Fruit fly (Drosophila melanogaster) whole organism, wandering third instar larva: ENCODE data around the gene Sgs3.

Source experiments
- Dfd ChIP-seq: fragments of >200 bp; optimal IDR thresholded peaks from 2 replicates; lab custom pipeline; 2017; ENCODE audit warnings: missing biosample characterization, missing genetic modification characterization
- GATAd ChIP-seq: sonication (Bioruptor generic); optimal IDR thresholded peaks from 2 replicates; lab custom pipeline; 2016; ENCODE audit warnings: missing biosample characterization, missing genetic modification characterization
- HLH106 ChIP-seq: fragments of 200-800 bp; optimal IDR thresholded peaks from 3 replicates; lab custom pipeline; 2019; ENCODE audit warnings: missing biosample characterization, mild to moderate bottlenecking, missing genetic modification characterization, moderate library complexity
- Hnf4 ChIP-seq: fragments of 200-800 bp; sonication (Bioruptor generic); optimal IDR thresholded peaks from 2 replicates; lab custom pipeline; 2016; ENCODE audit warnings: missing biosample characterization, mild to moderate bottlenecking, missing genetic modification characterization
- Hr83 ChIP-seq: fragments of 200-300 bp; sonication (Bioruptor generic); optimal IDR thresholded peaks from 2 replicates; lab custom pipeline; 2016; ENCODE audit warnings: missing biosample characterization, mild to moderate bottlenecking, missing genetic modification characterization, moderate library complexity; ENCODE audit not compliant: poor library complexity, severe bottlenecking
- Mio ChIP-seq: sonication (Bioruptor generic); optimal IDR thresholded peaks from 2 replicates; lab custom pipeline; 2016; ENCODE audit warnings: missing biosample characterization, missing genetic modification characterization
- Myc ChIP-seq: fragments of >200 bp; optimal IDR thresholded peaks from 2 replicates; lab custom pipeline; 2017
- N ChIP-seq: fragments of >200 bp; optimal IDR thresholded peaks from 2 replicates; lab custom pipeline; 2018; ENCODE audit warnings: missing biosample characterization, missing external identifiers, missing genetic modification characterization
- OdsH ChIP-seq: fragments of 200-800 bp; sonication (Bioruptor generic); optimal IDR thresholded peaks from 2 replicates; lab custom pipeline; 2016; ENCODE audit warnings: missing biosample characterization, mild to moderate bottlenecking, missing genetic modification characterization
- Sp1 ChIP-seq: fragments of 200-800 bp; sonication (Bioruptor generic); optimal IDR thresholded peaks from 3 replicates; lab custom pipeline; 2019; ENCODE audit warnings: missing biosample characterization, mild to moderate bottlenecking, missing genetic modification characterization, moderate library complexity
- Vsx2 ChIP-seq: fragments of 200-300, 225-300 bp; sonication (Bioruptor generic); optimal IDR thresholded peaks from 2 replicates; lab custom pipeline; 2018; ENCODE audit warnings: missing biosample characterization, missing genetic modification characterization; ENCODE audit not compliant: partially characterized antibody
- br ChIP-seq: fragments of 200-800 bp; sonication (Bioruptor generic); optimal IDR thresholded peaks from 2 replicates; lab custom pipeline; 2016; ENCODE audit warnings: missing biosample characterization, missing genetic modification characterization
- brk ChIP-seq: fragments of 200-800 bp; sonication (Bioruptor generic); optimal IDR thresholded peaks from 2 replicates; lab custom pipeline; 2016; ENCODE audit warnings: missing biosample characterization, mild to moderate bottlenecking, missing genetic modification characterization
- dl ChIP-seq, 2 experiments: fragments of 175-275, 200-275 bp in 1 of 2; fragments of 200-275 bp in 1 of 2; sonication (Bioruptor generic); optimal IDR thresholded peaks; lab custom pipeline; 2018; ENCODE audit warnings: mild to moderate bottlenecking in 2 of 2, missing biosample characterization in 2 of 2, missing genetic modification characterization in 2 of 2, moderate library complexity in 2 of 2; ENCODE audit not compliant: partially characterized antibody in 2 of 2, insufficient read depth in 1 of 2
- dmrt93B ChIP-seq: fragments of 200-800 bp; sonication (Bioruptor generic); optimal IDR thresholded peaks from 2 replicates; lab custom pipeline; 2018; ENCODE audit warnings: missing biosample characterization, mild to moderate bottlenecking, missing genetic modification characterization
- dsf ChIP-seq: sonication (Bioruptor generic); optimal IDR thresholded peaks from 2 replicates; lab custom pipeline; 2016; ENCODE audit warnings: missing biosample characterization, missing genetic modification characterization, borderline replicate concordance
- ey ChIP-seq: fragments of 200-800 bp; sonication (Bioruptor generic); optimal IDR thresholded peaks from 2 replicates; lab custom pipeline; 2016; ENCODE audit warnings: missing biosample characterization, missing genetic modification characterization
- foxo ChIP-seq, 2 experiments: fragments of 200-800 bp; sonication (Bioruptor generic); optimal IDR thresholded peaks; 2 replicates in 1 of 2; 3 replicates in 1 of 2; lab custom pipeline; 2016 to 2017; ENCODE audit warnings: missing biosample characterization in 2 of 2, missing genetic modification characterization in 2 of 2
- fru ChIP-seq: fragments of 200-800 bp; sonication (Bioruptor generic); optimal IDR thresholded peaks from 3 replicates; lab custom pipeline; 2016; ENCODE audit warnings: missing biosample characterization, mild to moderate bottlenecking, missing genetic modification characterization
- h ChIP-seq: fragments of 200-800 bp; sonication (Bioruptor generic); optimal IDR thresholded peaks from 3 replicates; lab custom pipeline; 2016; ENCODE audit warnings: missing biosample characterization, mild to moderate bottlenecking, missing genetic modification characterization
- lola ChIP-seq: fragments of >200 bp; optimal IDR thresholded peaks from 2 replicates; lab custom pipeline; 2017; ENCODE audit warnings: missing biosample characterization, missing genetic modification characterization
- pan ChIP-seq: fragments of >200 bp; optimal IDR thresholded peaks from 2 replicates; lab custom pipeline; 2017
- psq ChIP-seq: fragments of 200-800 bp; sonication (Bioruptor generic); optimal IDR thresholded peaks from 3 replicates; lab custom pipeline; 2017; ENCODE audit warnings: missing biosample characterization, mild to moderate bottlenecking, missing genetic modification characterization, moderate library complexity
- rgr ChIP-seq: fragments of 200-800 bp; sonication (Bioruptor generic); optimal IDR thresholded peaks from 3 replicates; lab custom pipeline; 2016; ENCODE audit warnings: missing biosample characterization, mild to moderate bottlenecking, missing genetic modification characterization
- sage ChIP-seq: fragments of 200-800 bp; sonication (Bioruptor generic); optimal IDR thresholded peaks from 2 replicates; lab custom pipeline; 2016; ENCODE audit warnings: missing biosample characterization, mild to moderate bottlenecking, missing genetic modification characterization
- sv ChIP-seq: fragments of 200-800 bp; sonication (Bioruptor generic); optimal IDR thresholded peaks from 3 replicates; lab custom pipeline; 2016; ENCODE audit warnings: missing biosample characterization, missing genetic modification characterization
- tai ChIP-seq: sonication (Bioruptor generic); optimal IDR thresholded peaks from 2 replicates; lab custom pipeline; 2016; ENCODE audit warnings: missing biosample characterization, missing genetic modification characterization
- usp ChIP-seq: fragments of >200 bp; optimal IDR thresholded peaks from 2 replicates; lab custom pipeline; 2017; ENCODE audit warnings: missing biosample characterization, missing genetic modification characterization
- woc ChIP-seq: sonication (Bioruptor generic); optimal IDR thresholded peaks from 2 replicates; lab custom pipeline; 2016; ENCODE audit warnings: missing biosample characterization, mild to moderate bottlenecking, missing genetic modification characterization

Gene Sgs3

DNA sequence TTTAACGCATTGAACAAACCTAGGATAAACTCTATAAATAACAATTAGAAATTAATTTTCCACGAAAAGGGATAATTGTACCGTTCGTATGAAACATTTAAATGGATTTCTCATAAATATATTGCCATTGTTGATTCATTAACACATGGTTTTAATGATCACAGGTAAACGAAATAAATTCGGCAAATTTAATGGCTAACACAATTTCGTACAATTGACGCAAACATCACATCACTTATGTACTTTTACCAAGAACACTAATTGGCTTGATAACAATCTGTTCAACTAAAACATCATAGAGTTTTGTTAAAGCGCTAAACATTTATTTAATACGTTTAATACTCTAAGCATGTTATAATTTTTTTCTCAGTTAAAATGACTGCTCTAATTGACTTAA, 41.6 kb downstream of the Sgs3 start:
- no peak for TF ChIP-seq GATAd (GFP tag; lab: Kevin White, UChicago)
- no peak for TF ChIP-seq dmrt93B (GFP tag; lab: Kevin White, UChicago)
- peak; percentile 54 for TF ChIP-seq tai (GFP tag; lab: Kevin White, UChicago)

DNA sequence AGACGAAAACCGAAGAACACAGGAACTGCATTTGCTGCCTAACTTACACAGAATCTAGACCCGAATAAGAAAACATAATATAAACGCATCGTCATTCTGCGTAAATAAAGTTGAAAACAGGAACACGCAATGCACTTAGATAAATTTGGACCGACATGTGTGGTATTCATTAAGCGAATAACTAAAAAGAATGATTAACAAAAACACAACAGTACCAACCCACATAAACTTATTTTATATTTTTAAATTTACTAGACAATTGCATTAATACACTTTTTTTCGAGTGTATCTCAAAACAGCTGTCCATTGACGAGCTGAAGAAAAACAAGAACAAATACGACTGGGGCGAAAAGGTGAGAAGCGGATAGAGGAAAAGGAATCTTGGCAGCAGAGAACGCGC, 42.3 kb downstream of the Sgs3 start:
- TF ChIP-seq lola (no peak), dl (GFP tag; optimal IDR thresholded peaks at IDR 0.05; lab: Kevin White, UChicago; ENCODE audit: insufficient read depth in 1 of 2, partially characterized antibody in 2 of 2) (no peak), Hr83 (GFP tag; lab: Kevin White, UChicago) (no peak), Vsx2 (GFP tag; lab: Kevin White, UChicago) (no peak), fru (peak; percentile 47), pan (lab: Kevin White, UChicago) (no peak), ey (peak; percentile 54), brk (GFP tag; lab: Kevin White, UChicago) (peak; percentile 11), Sp1 (GFP tag; lab: Kevin White, UChicago) (peak; percentile 38), woc (no peak), sv (GFP tag; lab: Kevin White, UChicago) (peak; percentile 72), usp (GFP tag; lab: Kevin White, UChicago) (no peak), psq (GFP tag; lab: Kevin White, UChicago) (peak; percentile 60), Mio (GFP tag; lab: Kevin White, UChicago) (no peak), HLH106 (tag; lab: Kevin White, UChicago) (peak; percentile 57), foxo (GFP tag; optimal IDR thresholded peaks at IDR 0.05; lab: Kevin White, UChicago) (peak in 1 of 2 experiments; percentile 60), OdsH (GFP tag; lab: Kevin White, UChicago) (peak; percentile 55), N (GFP tag; lab: Kevin White, UChicago) (no peak), Hnf4 (peak; percentile 47), rgr (GFP tag; lab: Kevin White, UChicago) (peak; percentile 44), h (GFP tag; lab: Kevin White, UChicago) (peak; percentile 72), sage (GFP tag; lab: Kevin White, UChicago) (peak; percentile 54), br (peak; percentile 45)
- TF ChIP-seq, all 38 proteins: peak for 14

DNA sequence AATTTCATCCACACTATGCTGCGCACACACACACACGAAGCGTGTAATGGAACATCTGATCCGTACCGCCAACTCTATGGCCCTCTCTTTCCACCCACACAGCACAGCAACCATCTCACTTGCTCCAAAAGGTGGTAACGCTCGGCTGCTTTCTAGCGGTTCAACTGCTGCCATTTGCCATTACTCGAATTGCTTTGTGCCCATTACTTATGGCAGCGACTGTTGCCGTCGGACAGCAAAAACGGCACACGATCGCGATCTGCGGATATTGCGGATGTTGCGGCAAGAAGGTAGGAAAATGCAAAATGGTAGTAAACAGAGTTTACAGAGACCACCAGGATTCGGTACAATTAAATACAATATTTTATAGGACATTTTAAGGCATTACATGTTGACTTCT, 42.8 kb downstream of the Sgs3 start:
- TF ChIP-seq Hr83 (GFP tag; lab: Kevin White, UChicago), result no peak
- TF ChIP-seq dl (GFP tag; optimal IDR thresholded peaks at IDR 0.05; lab: Kevin White, UChicago; ENCODE audit: insufficient read depth in 1 of 2, partially characterized antibody in 2 of 2), result no peak
- TF ChIP-seq Hnf4, result no peak
- TF ChIP-seq Myc, result no peak
- TF ChIP-seq dsf (GFP tag; lab: Kevin White, UChicago), result no peak
- TF ChIP-seq HLH106 (tag; lab: Kevin White, UChicago), result no peak
- TF ChIP-seq Vsx2 (GFP tag; lab: Kevin White, UChicago), result no peak
- TF ChIP-seq sage (GFP tag; lab: Kevin White, UChicago), result no peak
- TF ChIP-seq, all 38 proteins: peak for 0

- TF ChIP-seq rgr (GFP tag; lab: Kevin White, UChicago) (no peak), Dfd (GFP tag; lab: Kevin White, UChicago) (peak; percentile 89), dsf (GFP tag; lab: Kevin White, UChicago) (no peak), sv (GFP tag; lab: Kevin White, UChicago) (peak; percentile 57)
Measured at dm6 chr3L:11555662-11556460, 43.8 kb downstream of the Sgs3 start.

DNA sequence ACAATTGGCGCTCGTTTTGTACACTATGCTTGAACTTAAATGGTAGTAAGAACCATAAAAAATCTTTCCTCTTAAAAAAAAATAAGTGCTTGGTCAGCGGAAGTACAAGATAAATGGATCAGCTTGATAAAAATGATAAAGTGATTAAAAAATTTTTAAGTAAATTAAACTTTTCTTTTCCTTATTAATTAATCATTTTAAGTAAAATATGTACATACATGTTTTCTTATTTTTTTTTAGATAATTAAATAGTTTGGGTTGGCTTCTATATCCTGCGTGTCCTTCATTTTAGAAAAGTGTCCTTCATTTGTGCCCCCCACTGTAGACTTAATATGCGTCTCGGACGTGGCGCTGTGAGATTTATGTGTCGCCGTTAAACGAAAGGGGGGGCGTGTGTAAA, 44.6 kb downstream of the Sgs3 start:
- peak; percentile 17 for TF ChIP-seq sv (GFP tag; lab: Kevin White, UChicago)
- no peak for TF ChIP-seq Mio (GFP tag; lab: Kevin White, UChicago)
- TF ChIP-seq fru, result peak; percentile 15
